Fruit fly (Drosophila melanogaster) whole organism, pupa: Measurements from ENCODE around the gene Peritrophin-A.

Experiments
- CG10348 ChIP-seq: fragments of 200-800 bp; sonication (Bioruptor generic); IDR thresholded peaks from 2 replicates; pipeline ENCODE4 v1.3.6; 2022; ENCODE audit warnings: missing biosample characterization, missing genetic modification characterization
- CG12605 ChIP-seq: fragments of 200-800 bp; sonication (Bioruptor generic); IDR thresholded peaks from 2 replicates; pipeline ENCODE4 v1.3.6; 2022; ENCODE audit warnings: missing biosample characterization, missing genetic modification characterization
- CG13204 ChIP-seq: fragments of 200-800 bp; sonication (Bioruptor generic); optimal IDR thresholded peaks from 2 replicates; lab custom pipeline; 2018; ENCODE audit warnings: missing biosample characterization, mild to moderate bottlenecking, missing genetic modification characterization, moderate library complexity
- CG14655 ChIP-seq: fragments of 200-800 bp; sonication (Bioruptor generic); optimal IDR thresholded peaks from 3 replicates; lab custom pipeline; 2017; ENCODE audit warnings: mild to moderate bottlenecking, missing biosample characterization, missing genetic modification reagents, missing genetic modification characterization
- CG15710 ChIP-seq: fragments of 200-800 bp; sonication (Bioruptor generic); optimal IDR thresholded peaks from 2 replicates; lab custom pipeline; 2018; ENCODE audit warnings: missing biosample characterization, mild to moderate bottlenecking, missing genetic modification characterization, moderate library complexity
- CG17806 ChIP-seq: fragments of 200-800 bp; sonication (Bioruptor generic); optimal IDR thresholded peaks from 2 replicates; lab custom pipeline; 2018; ENCODE audit warnings: missing biosample characterization, mild to moderate bottlenecking, missing genetic modification characterization, moderate library complexity
- CG32121 ChIP-seq: fragments of 200-800 bp; sonication (Bioruptor generic); IDR thresholded peaks from 2 replicates; pipeline ENCODE4 v1.3.6; 2022; ENCODE audit warnings: missing biosample characterization, missing genetic modification characterization
- CG34367 ChIP-seq: fragments of 200-800 bp; sonication (Bioruptor generic); optimal IDR thresholded peaks from 2 replicates; lab custom pipeline; 2018; ENCODE audit warnings: missing biosample characterization, mild to moderate bottlenecking, missing genetic modification characterization
- CG4496 ChIP-seq: fragments of 200-800 bp; sonication (Bioruptor generic); IDR thresholded peaks from 3 replicates; pipeline ENCODE4 v1.3.6; 2022; ENCODE audit warnings: missing biosample characterization, missing genetic modification characterization
- CG8159 ChIP-seq: fragments of 200-800 bp; sonication (Bioruptor generic); optimal IDR thresholded peaks from 3 replicates; lab custom pipeline; 2018; ENCODE audit warnings: missing biosample characterization, mild to moderate bottlenecking, missing genetic modification characterization, moderate library complexity
- CG8301 ChIP-seq: fragments of 200-800 bp; sonication (Bioruptor generic); optimal IDR thresholded peaks from 2 replicates; lab custom pipeline; 2018; ENCODE audit warnings: missing biosample characterization, mild to moderate bottlenecking, missing genetic modification characterization
- CG9948 ChIP-seq: fragments of 200-800 bp; sonication (Bioruptor generic); optimal IDR thresholded peaks from 2 replicates; lab custom pipeline; 2018; ENCODE audit warnings: missing biosample characterization, mild to moderate bottlenecking, missing genetic modification characterization, moderate library complexity
- D1 ChIP-seq: fragments of 200-800 bp; sonication (Bioruptor generic); optimal IDR thresholded peaks from 2 replicates; lab custom pipeline; 2018; ENCODE audit warnings: missing biosample characterization, mild to moderate bottlenecking, missing genetic modification characterization, moderate library complexity
- EcR ChIP-seq: fragments of 200-800 bp; sonication (Bioruptor generic); optimal IDR thresholded peaks from 3 replicates; lab custom pipeline; 2019; ENCODE audit warnings: missing biosample characterization, missing genetic modification characterization, mild to moderate bottlenecking, moderate library complexity, missing genetic modification reagents
- Ets98B ChIP-seq: fragments of 200-800 bp; sonication (Bioruptor generic); IDR thresholded peaks from 2 replicates; pipeline ENCODE4 v1.3.6; 2022; ENCODE audit warnings: missing biosample characterization, missing genetic modification characterization
- Pif1A ChIP-seq: fragments of 200-800 bp; sonication (Bioruptor generic); optimal IDR thresholded peaks from 3 replicates; lab custom pipeline; 2016; ENCODE audit warnings: missing biosample characterization, missing genetic modification characterization
- Pif1B ChIP-seq: fragments of 200-800 bp; sonication (Bioruptor generic); optimal IDR thresholded peaks from 3 replicates; lab custom pipeline; 2016; ENCODE audit warnings: missing biosample characterization, missing genetic modification characterization
- Snoo ChIP-seq: fragments of 200-800 bp; sonication (Bioruptor generic); optimal IDR thresholded peaks from 3 replicates; lab custom pipeline; 2017; ENCODE audit warnings: missing biosample characterization, mild to moderate bottlenecking, missing genetic modification characterization, inconsistent platforms
- fd96Ca ChIP-seq: fragments of 200-800 bp; sonication (Bioruptor generic); IDR thresholded peaks from 3 replicates; pipeline ENCODE4 v1.3.6; 2022; ENCODE audit warnings: missing biosample characterization, missing genetic modification characterization
- gl ChIP-seq: fragments of 200-800 bp; sonication (Bioruptor generic); optimal IDR thresholded peaks from 2 replicates; lab custom pipeline; 2018; ENCODE audit warnings: missing biosample characterization, mild to moderate bottlenecking, missing genetic modification characterization
- rn ChIP-seq: fragments of 200-800 bp; sonication (Bioruptor generic); IDR thresholded peaks from 2 replicates; pipeline ENCODE4 v1.3.6; 2022; ENCODE audit warnings: missing biosample characterization, missing genetic modification characterization

Gene Peritrophin-A

DNA sequence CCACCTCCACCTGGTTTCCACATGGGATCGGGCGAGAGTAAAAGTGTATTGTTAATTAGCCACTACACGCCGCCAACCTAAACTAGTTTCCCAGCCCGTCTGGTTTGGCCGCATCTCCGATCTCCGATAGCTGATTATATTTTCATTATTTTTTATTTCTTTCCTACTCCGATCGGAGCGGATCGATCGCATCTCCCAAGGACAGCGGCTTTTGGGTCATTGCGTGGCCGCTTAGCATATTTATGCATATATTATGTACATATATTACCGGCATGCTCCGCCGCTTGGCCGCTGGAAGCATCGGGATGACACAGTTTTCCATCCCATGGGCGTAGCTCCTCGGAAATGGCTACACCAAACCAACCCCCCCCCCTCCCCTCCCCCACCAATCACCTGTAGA lies 6.5 kb upstream of the Peritrophin-A start:
- TF ChIP-seq EcR (GFP tag; lab: Kevin White, UChicago) (peak; percentile 50), Pif1B (GFP tag; lab: Kevin White, UChicago) (no peak)

dm6 chrX:20238736-20239607 lies 5.5 kb upstream of the Peritrophin-A start:
- no peak for TF ChIP-seq CG32121
- TF ChIP-seq CG14655 (GFP tag; lab: Kevin White, UChicago) = peak; percentile 17
- peak; percentile 43 for TF ChIP-seq EcR (GFP tag; lab: Kevin White, UChicago)
- TF ChIP-seq Snoo = no peak

dm6 chrX:20239608-20239941 lies 4.9 kb upstream of the Peritrophin-A start, which contains the start of gene obst-A:
Gene obst-A, plus strand, starts transcription at chrX:20239855.
- peak; percentile 11; the same call in 1 of the 2 replicates for TF ChIP-seq CG32121
- no peak for TF ChIP-seq gl (tag; lab: Kevin White, UChicago)
- peak; percentile 35; the same call in 1 of the 2 replicates for TF ChIP-seq Ets98B
- 0 out of 3 replicates have a peak, but pooled peaks have one; percentile 53 for TF ChIP-seq CG4496
- peak; percentile 60 for TF ChIP-seq EcR (GFP tag; lab: Kevin White, UChicago)
- no peak for TF ChIP-seq Pif1B (GFP tag; lab: Kevin White, UChicago)
- TF ChIP-seq CG10348 (GFP tag; lab: Robert Waterston, UW) = no peak
- TF ChIP-seq CG13204 (GFP tag; lab: Kevin White, UChicago) = no peak
- TF ChIP-seq, all 21 proteins: peak for 4

dm6 chrX:20240518-20241186 lies 3.8 kb upstream of the Peritrophin-A start:
- TF ChIP-seq Snoo (no peak), CG8159 (tag; lab: Kevin White, UChicago) (no peak), fd96Ca (GFP tag; lab: Robert Waterston, UW) (no peak), CG8301 (no peak), Ets98B (no peak), CG34367 (tag; lab: Kevin White, UChicago) (no peak), D1 (no peak), CG13204 (GFP tag; lab: Kevin White, UChicago) (no peak), CG17806 (tag; lab: Kevin White, UChicago) (no peak), CG4496 (no peak), CG10348 (GFP tag; lab: Robert Waterston, UW) (no peak), Pif1A (GFP tag; lab: Kevin White, UChicago) (no peak), CG14655 (GFP tag; lab: Kevin White, UChicago) (no peak), EcR (GFP tag; lab: Kevin White, UChicago) (no peak), CG32121 (no peak), CG9948 (tag; lab: Kevin White, UChicago) (no peak), gl (tag; lab: Kevin White, UChicago) (no peak), CG12605 (GFP tag; lab: Robert Waterston, UW) (no peak), Pif1B (GFP tag; lab: Kevin White, UChicago) (no peak)
- TF ChIP-seq, all 21 proteins: peak for 0

DNA sequence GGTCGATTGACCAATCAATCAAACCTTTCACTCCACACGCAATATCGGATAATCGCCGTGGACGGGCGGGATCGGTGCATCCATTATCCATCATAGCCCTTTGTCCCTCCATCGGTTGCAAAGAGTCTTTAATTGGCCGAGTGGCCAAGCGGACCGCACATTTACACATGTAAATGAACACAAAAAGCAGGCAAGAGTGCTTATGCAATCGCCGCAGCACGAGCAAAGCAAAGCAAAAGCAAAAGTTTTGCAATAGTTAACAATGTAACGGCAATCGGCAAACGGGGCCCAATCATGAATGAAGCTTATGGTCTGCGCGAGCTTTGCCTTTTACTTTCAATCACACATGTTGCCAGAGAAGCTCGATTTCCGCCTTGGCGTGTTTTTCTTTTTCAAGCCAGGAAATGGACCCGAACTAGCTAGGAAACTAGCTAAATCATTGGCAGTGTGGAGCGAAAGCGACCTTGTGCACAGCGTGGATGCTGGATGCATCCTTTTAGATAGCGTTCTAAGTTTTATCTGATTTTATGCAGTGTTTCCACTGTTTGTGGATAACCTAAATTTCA lies 1.1 kb upstream of the Peritrophin-A start:
- no peak for TF ChIP-seq CG13204 (GFP tag; lab: Kevin White, UChicago)
- TF ChIP-seq Pif1A (GFP tag; lab: Kevin White, UChicago) = no peak
- no peak for TF ChIP-seq CG8159 (tag; lab: Kevin White, UChicago)

- no peak for TF ChIP-seq Pif1A (GFP tag; lab: Kevin White, UChicago)
- no peak for TF ChIP-seq rn (GFP tag; lab: Robert Waterston, UW)
- TF ChIP-seq CG9948 (tag; lab: Kevin White, UChicago) = no peak
- TF ChIP-seq CG14655 (GFP tag; lab: Kevin White, UChicago) = no peak
- no peak for TF ChIP-seq CG13204 (GFP tag; lab: Kevin White, UChicago)
- TF ChIP-seq CG8301 = no peak
- TF ChIP-seq CG15710 (tag; lab: Kevin White, UChicago) = no peak
Measured at dm6 chrX:20245218-20245863, 894 bp downstream of the Peritrophin-A start.
